Worm (Caenorhabditis elegans): ENCODE measurements around the gene C01G12.16.

DNA sequence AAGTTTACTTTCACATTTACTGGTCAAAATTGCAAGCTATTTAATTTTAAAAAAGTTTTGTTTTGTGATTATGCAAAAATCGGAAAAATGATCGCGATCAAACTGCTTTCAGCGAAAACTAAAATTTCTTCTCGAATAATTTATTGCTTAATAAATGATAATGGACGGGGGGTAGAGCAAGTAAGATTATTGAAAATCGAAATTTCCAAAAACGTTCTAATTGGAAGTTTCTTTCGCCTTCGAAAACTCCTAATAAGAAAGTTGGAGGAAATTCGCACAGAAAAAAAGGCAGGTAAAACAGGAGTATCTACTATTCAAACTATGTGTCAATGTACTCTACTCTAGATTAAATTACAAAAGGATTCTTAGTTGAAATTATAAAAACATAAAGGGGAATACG lies 11.2 kb downstream of the C01G12.16 start:
- TF ChIP-seq tbx-11 (GFP tag; IDR thresholded peaks at IDR 0.05) (no peak), aly-1 (tag; optimal IDR thresholded peaks at IDR 0.05) (no peak), flt-1 (GFP tag; IDR thresholded peaks at IDR 0.05) (no peak), ama-1 (optimal IDR thresholded peaks at IDR 0.05) (no peak), scrt-1 (GFP tag; IDR thresholded peaks at IDR 0.05) (no peak), ceh-13 (GFP tag; optimal IDR thresholded peaks at IDR 0.05) (no peak), B0310.2 (tag; optimal IDR thresholded peaks at IDR 0.05) (no peak), tra-4 (tag; optimal IDR thresholded peaks at IDR 0.05) (no peak)
